Fruit fly (Drosophila melanogaster): ENCODE measurements around the gene Lgr4.
A peak's percentile ranks its signal among the peaks of the same experiment; 100 is the strongest.

Lgr4 gene

DNA sequence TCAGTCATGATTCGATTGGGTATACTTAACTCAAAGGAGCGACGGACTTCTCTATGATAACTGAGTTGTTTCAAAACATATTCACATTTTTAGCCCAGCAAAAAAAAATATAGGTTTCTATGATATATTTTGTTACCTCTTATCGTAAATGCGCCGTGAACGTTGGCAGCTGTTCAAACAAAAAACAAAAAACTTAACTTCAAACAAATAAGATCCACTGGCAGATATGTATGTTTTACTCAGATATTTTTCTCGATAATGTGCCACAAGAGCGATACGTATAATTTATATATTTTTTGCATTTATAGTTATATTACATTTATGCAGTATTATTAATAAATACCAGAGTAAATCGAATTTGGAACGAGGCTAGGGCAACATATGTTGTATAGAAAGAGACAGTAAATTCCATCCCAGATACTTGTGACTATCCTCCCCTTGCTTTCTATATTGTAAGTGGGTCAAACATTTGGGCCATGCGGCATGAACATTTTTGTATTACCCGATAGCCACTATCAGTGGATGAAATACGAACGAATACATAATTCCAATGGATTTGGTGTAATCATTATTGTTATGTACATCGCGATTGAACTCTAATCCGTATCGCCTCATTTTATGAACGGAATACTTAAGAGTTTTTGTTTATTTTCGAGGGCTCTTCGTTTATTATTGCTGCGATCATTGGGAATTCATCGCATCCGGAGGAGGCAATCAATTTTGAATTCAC, 47.7 kb upstream of the Lgr4 start, which contains the start of gene CG32639:
Gene CG32639 (minus strand): TSS at position 51 of the 730 bp plus-strand sequence.
- TF ChIP-seq Pdp1 (GFP tag; optimal IDR thresholded peaks at IDR 0.05) (peak in 1 of 2 experiments; percentile 63), tgo (GFP tag; IDR thresholded peaks at IDR 0.05) (no peak), CG5180 (GFP tag; optimal IDR thresholded peaks at IDR 0.05) (peak; percentile 52), CG34376 (GFP tag; optimal IDR thresholded peaks at IDR 0.05) (peak; percentile 24), CG10431 (GFP tag; optimal IDR thresholded peaks at IDR 0.05) (no peak), exex (tag; optimal IDR thresholded peaks at IDR 0.05) (peak; percentile 32), sug (tag; optimal IDR thresholded peaks at IDR 0.05) (peak; percentile 3), lola (GFP tag; optimal IDR thresholded peaks at IDR 0.05) (no peak), Adf1 (GFP tag; IDR thresholded peaks at IDR 0.05) (no peak), CG14667 (GFP tag; IDR thresholded peaks at IDR 0.05) (no peak), CG2199 (GFP tag; IDR thresholded peaks at IDR 0.05) (0 out of 3 replicates have a peak, but pooled peaks have one; percentile 52)

DNA sequence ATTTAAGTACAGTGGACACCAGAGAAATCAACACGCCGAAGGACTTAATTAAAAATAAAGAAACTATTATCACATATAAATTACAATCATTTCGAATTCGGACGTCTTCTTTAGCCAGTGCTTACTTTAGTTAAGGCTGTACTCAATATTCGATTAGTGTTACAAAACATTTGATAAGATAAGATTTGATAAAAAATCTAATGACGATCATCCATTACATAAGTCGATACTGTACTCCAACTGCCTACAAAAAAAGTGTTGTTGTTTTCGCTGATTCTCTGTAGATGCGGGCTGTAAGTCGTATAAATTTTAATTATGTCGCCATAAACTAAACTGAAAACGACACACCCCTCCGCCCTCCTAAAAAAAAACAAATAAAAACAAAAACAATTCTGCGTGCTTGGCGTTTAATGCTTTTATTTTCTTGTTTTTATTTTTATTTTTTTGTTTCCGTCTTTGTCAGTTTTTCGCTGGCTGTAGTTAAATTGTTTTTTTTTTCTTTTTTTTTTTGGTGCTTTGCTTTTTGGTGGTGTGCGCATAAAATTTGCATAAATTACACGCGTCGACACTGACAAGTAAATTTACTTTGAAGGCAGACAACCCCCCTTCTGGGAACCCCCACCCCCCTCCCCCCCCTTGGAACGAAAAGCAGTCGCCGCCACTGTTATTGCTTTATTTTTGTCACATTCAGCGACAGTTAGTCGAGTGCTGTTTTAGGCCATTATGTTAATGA, 45.9 kb upstream of the Lgr4 start:
- TF ChIP-seq prd (optimal IDR thresholded peaks at IDR 0.05): no peak
- peak; percentile 33; the same call in 1 of the 3 replicates for TF ChIP-seq prd (GFP tag; IDR thresholded peaks at IDR 0.05)
- peak; percentile 38; the same call in 1 of the 2 replicates for TF ChIP-seq CG10366 (GFP tag; IDR thresholded peaks at IDR 0.05)
- TF ChIP-seq CG8478 (optimal IDR thresholded peaks at IDR 0.05): no peak
- no peak for TF ChIP-seq pnt (GFP tag; optimal IDR thresholded peaks at IDR 0.05)
- 0 out of 2 replicates have a peak, but pooled peaks have one; percentile 6 for TF ChIP-seq Ptx1 (GFP tag; IDR thresholded peaks at IDR 0.05)
- TF ChIP-seq CG14710 (tag; optimal IDR thresholded peaks at IDR 0.05): no peak
- peak; percentile 7 for TF ChIP-seq CG2678 (tag; optimal IDR thresholded peaks at IDR 0.05)
- peak; percentile 29 for TF ChIP-seq row (GFP tag; IDR thresholded peaks at IDR 0.05)
- TF ChIP-seq wdn (GFP tag; IDR thresholded peaks at IDR 0.05): peak; percentile 31; the same call in 1 of the 2 replicates
- 0 out of 3 replicates have a peak, but pooled peaks have one; percentile 12 for TF ChIP-seq Dbx (GFP tag; IDR thresholded peaks at IDR 0.05)
- TF ChIP-seq ranshi (GFP tag; IDR thresholded peaks at IDR 0.05): peak; percentile 31
- TF ChIP-seq Doc3 (GFP tag; IDR thresholded peaks at IDR 0.05; ENCODE audit: partially characterized antibody): no peak
- TF ChIP-seq Chrac-16 (GFP tag; optimal IDR thresholded peaks at IDR 0.05): no peak
- TF ChIP-seq CG9797 (GFP tag; optimal IDR thresholded peaks at IDR 0.05): no peak
- TF ChIP-seq sqz (GFP tag; optimal IDR thresholded peaks at IDR 0.05): peak; percentile 56
- peak in 1 of 2 experiments; percentile 87 for TF ChIP-seq Pdp1 (GFP tag; optimal IDR thresholded peaks at IDR 0.05)
- peak; percentile 72 for TF ChIP-seq abd-A (tag; optimal IDR thresholded peaks at IDR 0.05)
- peak; percentile 79 for TF ChIP-seq Med (GFP tag)
- TF ChIP-seq ken (GFP tag; IDR thresholded peaks at IDR 0.05): 0 out of 3 replicates have a peak, but pooled peaks have one; percentile 10
- TF ChIP-seq E2f1 (GFP tag; IDR thresholded peaks at IDR 0.05): 0 out of 2 replicates have a peak, but pooled peaks have one; percentile 6
- TF ChIP-seq crol (GFP tag; IDR thresholded peaks at IDR 0.05): peak; percentile 91
- TF ChIP-seq CG12769 (tag; optimal IDR thresholded peaks at IDR 0.05): peak; percentile 57
- peak; percentile 25 for TF ChIP-seq CG9932 (GFP tag; IDR thresholded peaks at IDR 0.05)
- peak; percentile 43; the same call in 1 of the 2 replicates for TF ChIP-seq CG14441 (GFP tag; IDR thresholded peaks at IDR 0.05)
- TF ChIP-seq dmrt99B (tag; optimal IDR thresholded peaks at IDR 0.05): peak; percentile 6
- TF ChIP-seq vvl (GFP tag; IDR thresholded peaks at IDR 0.05): peak; percentile 95
- TF ChIP-seq slbo (GFP tag; IDR thresholded peaks at IDR 0.05): peak; percentile 58
- TF ChIP-seq chinmo (GFP tag; IDR thresholded peaks at IDR 0.05; ENCODE audit: partially characterized antibody): peak; percentile 75; the same call in 1 of the 4 replicates
- TF ChIP-seq Eip74EF (GFP tag; optimal IDR thresholded peaks at IDR 0.05): peak in 1 of 2 experiments; percentile 36
- TF ChIP-seq CG32532 (GFP tag; IDR thresholded peaks at IDR 0.05): peak; percentile 44; the same call in 1 of the 2 replicates
- TF ChIP-seq Mad (GFP tag; optimal IDR thresholded peaks at IDR 0.05): no peak
- peak; percentile 25; the same call in 1 of the 2 replicates for TF ChIP-seq NFAT (GFP tag; IDR thresholded peaks at IDR 0.05)
- peak; percentile 12 for TF ChIP-seq nom (GFP tag; optimal IDR thresholded peaks at IDR 0.05)
- TF ChIP-seq CG2889 (GFP tag; IDR thresholded peaks at IDR 0.05): 0 out of 3 replicates have a peak, but pooled peaks have one; percentile 22
- TF ChIP-seq chm (GFP tag; IDR thresholded peaks at IDR 0.05): 0 out of 2 replicates have a peak, but pooled peaks have one; percentile 16

Data from whole organism, embryonic.